Fruit fly (Drosophila melanogaster): ENCODE measurements around the gene Idh3g.

Gene Idh3g

DNA sequence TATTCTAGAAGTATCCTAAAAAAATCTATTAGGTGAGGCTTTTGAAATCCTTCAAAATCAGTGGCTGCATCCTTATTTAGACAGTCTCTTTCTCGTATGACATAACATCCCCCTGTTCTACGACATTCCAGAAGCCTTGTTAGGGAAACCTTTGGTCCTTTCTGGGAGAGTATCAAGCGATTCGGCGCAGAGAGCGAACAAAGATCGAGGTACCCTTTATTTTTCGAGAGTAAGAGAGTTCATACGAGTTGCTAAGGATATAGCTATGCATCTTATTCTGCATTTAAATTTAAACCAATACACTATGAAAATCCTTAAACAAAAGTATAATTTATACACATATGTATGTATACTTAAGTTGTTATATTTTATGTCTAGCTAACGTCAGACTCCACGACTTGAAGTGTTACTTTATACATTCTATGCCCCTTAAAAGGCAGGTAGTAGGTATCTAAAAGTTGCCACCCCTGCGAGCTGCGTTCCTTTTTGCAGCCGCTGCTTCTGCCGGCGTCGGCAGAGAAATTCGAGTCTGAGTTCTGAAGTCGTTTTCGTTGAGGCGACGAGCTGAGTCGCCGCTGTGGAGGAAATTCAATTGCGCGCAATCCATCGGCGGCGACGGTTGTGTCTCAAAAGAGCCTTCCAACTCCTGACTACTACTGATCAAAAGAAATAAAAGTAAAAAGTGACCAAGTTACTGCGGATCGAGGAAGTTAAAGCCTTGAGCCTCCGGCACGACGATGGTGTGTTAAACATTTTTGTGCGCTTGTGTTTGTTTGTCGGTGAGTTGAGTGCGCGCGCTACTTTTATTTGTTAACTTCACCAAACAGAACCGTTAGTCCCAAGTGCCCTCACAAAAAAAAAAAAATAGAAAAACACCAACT, 43.1 kb upstream of the Idh3g start, which contains the start of gene jigr1 (continued):
- TF ChIP-seq Eip93F (GFP tag; optimal IDR thresholded peaks at IDR 0.05) (peak; percentile 24), CG4318 (GFP tag; optimal IDR thresholded peaks at IDR 0.05) (no peak), CG11902 (GFP tag; optimal IDR thresholded peaks at IDR 0.05) (peak; percentile 10), CG3032 (tag; optimal IDR thresholded peaks at IDR 0.05) (peak; percentile 58), CG6276 (GFP tag; optimal IDR thresholded peaks at IDR 0.05) (no peak), CG6792 (GFP tag; optimal IDR thresholded peaks at IDR 0.05) (peak; percentile 64), eg (GFP tag; IDR thresholded peaks at IDR 0.05) (no peak), Sox102F (GFP tag; optimal IDR thresholded peaks at IDR 0.05) (peak; percentile 82), esn (GFP tag; optimal IDR thresholded peaks at IDR 0.05) (peak; percentile 84), Sox15 (GFP tag; optimal IDR thresholded peaks at IDR 0.05) (peak; percentile 21), pdm3 (GFP tag; optimal IDR thresholded peaks at IDR 0.05) (peak; percentile 63), CG8119 (GFP tag; IDR thresholded peaks at IDR 0.05) (0 out of 3 replicates have a peak, but pooled peaks have one; percentile 29), CG1621 (tag; optimal IDR thresholded peaks at IDR 0.05) (peak; percentile 32), CG10631 (GFP tag; optimal IDR thresholded peaks at IDR 0.05) (peak; percentile 56), acj6 (GFP tag; optimal IDR thresholded peaks at IDR 0.05) (peak; percentile 75)

- TF ChIP-seq CG15336 (GFP tag; IDR thresholded peaks at IDR 0.05), result no peak
- TF ChIP-seq acj6 (GFP tag; optimal IDR thresholded peaks at IDR 0.05), result no peak
- TF ChIP-seq Ets96B (tag; optimal IDR thresholded peaks at IDR 0.05), result no peak
- no peak for TF ChIP-seq Lpt (GFP tag; optimal IDR thresholded peaks at IDR 0.05)
- TF ChIP-seq topi (GFP tag; optimal IDR thresholded peaks at IDR 0.05), result no peak
- TF ChIP-seq CG6792 (GFP tag; optimal IDR thresholded peaks at IDR 0.05), result no peak
- no peak for TF ChIP-seq salr (GFP tag; optimal IDR thresholded peaks at IDR 0.05)
- no peak for TF ChIP-seq Gug (GFP tag; IDR thresholded peaks at IDR 0.05)
- TF ChIP-seq CG4318 (GFP tag; optimal IDR thresholded peaks at IDR 0.05), result no peak
- TF ChIP-seq CG11902 (GFP tag; optimal IDR thresholded peaks at IDR 0.05), result no peak
- TF ChIP-seq cyc (GFP tag; optimal IDR thresholded peaks at IDR 0.05), result no peak
- no peak for TF ChIP-seq CG1621 (tag; optimal IDR thresholded peaks at IDR 0.05)
- no peak for TF ChIP-seq CG16779 (tag; optimal IDR thresholded peaks at IDR 0.05)
- TF ChIP-seq Sox14 (GFP tag; optimal IDR thresholded peaks at IDR 0.05), result no peak
- TF ChIP-seq Smox (GFP tag; optimal IDR thresholded peaks at IDR 0.05), result no peak
- TF ChIP-seq dsx (GFP tag; optimal IDR thresholded peaks at IDR 0.05; ENCODE audit: poor library complexity, severe bottlenecking), result no peak
- TF ChIP-seq achi (GFP tag; optimal IDR thresholded peaks at IDR 0.05), result no peak
- TF ChIP-seq fkh (GFP tag; optimal IDR thresholded peaks at IDR 0.05), result no peak
- TF ChIP-seq Eip93F (GFP tag; optimal IDR thresholded peaks at IDR 0.05), result no peak
- TF ChIP-seq CG8119 (GFP tag; IDR thresholded peaks at IDR 0.05), result no peak
Observed at dm6 chr3R:25638381-25638780, 42.3 kb upstream of the Idh3g start.

DNA sequence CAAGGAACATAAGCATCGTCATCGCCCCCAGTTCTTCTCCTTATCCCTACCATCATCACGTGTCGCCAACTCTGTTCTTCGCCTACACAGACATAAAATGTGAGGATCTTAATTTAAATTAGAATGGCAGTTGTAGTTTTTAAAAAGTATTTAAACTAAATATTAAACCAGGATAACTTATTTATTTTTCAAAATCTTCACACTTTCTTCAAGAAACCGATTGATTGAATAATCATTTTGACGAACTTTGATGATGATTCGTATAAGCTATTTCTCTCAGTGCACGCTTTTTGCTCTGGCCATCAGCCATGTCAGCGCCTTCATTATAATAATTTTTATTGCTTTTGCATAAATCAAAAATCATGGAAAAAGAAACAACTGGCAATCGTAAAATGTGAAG, 41.7 kb upstream of the Idh3g start:
- no peak for TF ChIP-seq CG16779 (tag; optimal IDR thresholded peaks at IDR 0.05)
- peak; percentile 66 for TF ChIP-seq CG34406 (GFP tag; optimal IDR thresholded peaks at IDR 0.05)
- TF ChIP-seq Smox (GFP tag; optimal IDR thresholded peaks at IDR 0.05), result peak; percentile 78
- TF ChIP-seq CG7368 (GFP tag; optimal IDR thresholded peaks at IDR 0.05), result peak; percentile 51
- TF ChIP-seq Hr39 (GFP tag; optimal IDR thresholded peaks at IDR 0.05), result peak; percentile 72
- peak; percentile 4 for TF ChIP-seq CG9139 (GFP tag; optimal IDR thresholded peaks at IDR 0.05)
- peak; percentile 76 for TF ChIP-seq lz (GFP tag; optimal IDR thresholded peaks at IDR 0.05)
- TF ChIP-seq topi (GFP tag; optimal IDR thresholded peaks at IDR 0.05), result peak; percentile 86
- peak; percentile 25 for TF ChIP-seq Hr4 (GFP tag; optimal IDR thresholded peaks at IDR 0.05)
- TF ChIP-seq CG10669 (GFP tag; optimal IDR thresholded peaks at IDR 0.05), result peak; percentile 63
- TF ChIP-seq vri (GFP tag; optimal IDR thresholded peaks at IDR 0.05), result peak; percentile 62
- TF ChIP-seq Eip78C (GFP tag), result peak; percentile 93
- peak; percentile 86 for TF ChIP-seq esn (GFP tag; optimal IDR thresholded peaks at IDR 0.05)
- peak; percentile 62 for TF ChIP-seq acj6 (GFP tag; optimal IDR thresholded peaks at IDR 0.05)
- no peak for TF ChIP-seq fd85E (GFP tag; optimal IDR thresholded peaks at IDR 0.05)
- TF ChIP-seq CG6808 (GFP tag; optimal IDR thresholded peaks at IDR 0.05), result peak; percentile 69
- TF ChIP-seq dac (GFP tag; optimal IDR thresholded peaks at IDR 0.05), result no peak
- peak; percentile 62 for TF ChIP-seq CG10631 (GFP tag; optimal IDR thresholded peaks at IDR 0.05)
- TF ChIP-seq cyc (GFP tag; optimal IDR thresholded peaks at IDR 0.05), result peak; percentile 71
- TF ChIP-seq CG8632 (GFP tag; optimal IDR thresholded peaks at IDR 0.05), result peak; percentile 55
- peak; percentile 45; the same call in 1 of the 3 replicates for TF ChIP-seq CG6163 (GFP tag; IDR thresholded peaks at IDR 0.05)
- peak; percentile 16 to 17 for TF ChIP-seq salr (GFP tag; optimal IDR thresholded peaks at IDR 0.05)
- peak; percentile 36 for TF ChIP-seq Blimp-1 (GFP tag; optimal IDR thresholded peaks at IDR 0.05)
- peak; percentile 54 for TF ChIP-seq Sox14 (GFP tag; optimal IDR thresholded peaks at IDR 0.05)
- peak; percentile 34 for TF ChIP-seq CG1621 (tag; optimal IDR thresholded peaks at IDR 0.05)
- peak; percentile 85 for TF ChIP-seq Met (GFP tag; optimal IDR thresholded peaks at IDR 0.05)
- TF ChIP-seq achi (GFP tag; optimal IDR thresholded peaks at IDR 0.05), result peak; percentile 56
- TF ChIP-seq CG6792 (GFP tag; optimal IDR thresholded peaks at IDR 0.05), result peak; percentile 61

All from whole organism, prepupa.